Fruit fly (Drosophila melanogaster) whole organism, embryonic: ENCODE measurements around the gene HDAC4.

Source experiments
- Adf1 ChIP-seq: fragments of 200-800 bp; sonication (Bioruptor generic); IDR thresholded peaks from 2 replicates; pipeline ENCODE4 v1.3.6; 2022; ENCODE audit warnings: missing biosample characterization, missing genetic modification characterization
- Atf6 ChIP-seq: fragments of 200-800 bp; sonication (Bioruptor generic); IDR thresholded peaks from 2 replicates; pipeline ENCODE4 v1.3.6; 2022; ENCODE audit warnings: missing biosample characterization, missing genetic modification characterization
- Awh ChIP-seq: fragments of 200-800 bp; sonication (Bioruptor generic); IDR thresholded peaks from 2 replicates; pipeline ENCODE4, ENCODE4 v1.3.6; 2022; ENCODE audit warnings: missing biosample characterization, missing genetic modification characterization
- B-H2 ChIP-seq: fragments of 200-800 bp; sonication (Bioruptor generic); optimal IDR thresholded peaks from 2 replicates; lab custom pipeline; 2018; ENCODE audit warnings: missing biosample characterization, mild to moderate bottlenecking, missing genetic modification characterization
- Blimp-1 ChIP-seq: fragments of 200-800 bp; sonication (Bioruptor generic); optimal IDR thresholded peaks from 3 replicates; lab custom pipeline; 2018; ENCODE audit warnings: missing biosample characterization, missing genetic modification characterization, mild to moderate bottlenecking, moderate library complexity, missing genetic modification reagents
- CG10543 ChIP-seq: fragments of 200-800 bp; sonication (Bioruptor generic); optimal IDR thresholded peaks from 3 replicates; lab custom pipeline; 2017; ENCODE audit warnings: missing biosample characterization, mild to moderate bottlenecking, missing genetic modification characterization, moderate library complexity
- CG10959 ChIP-seq: fragments of 200-800 bp; sonication (Bioruptor generic); IDR thresholded peaks from 2 replicates; pipeline ENCODE4 v1.3.6; 2022; ENCODE audit warnings: missing biosample characterization, missing genetic modification characterization
- CG12071 ChIP-seq: fragments of 200-800 bp; sonication (Bioruptor generic); optimal IDR thresholded peaks from 3 replicates; lab custom pipeline; 2018; ENCODE audit warnings: missing biosample characterization, mild to moderate bottlenecking, missing genetic modification characterization
- CG12236 ChIP-seq: fragments of 200-800 bp; sonication (Bioruptor generic); optimal IDR thresholded peaks from 2 replicates; lab custom pipeline; 2016; ENCODE audit warnings: missing biosample characterization, missing genetic modification characterization
- CG12744 ChIP-seq: fragments of 200-800 bp; sonication (Bioruptor generic); optimal IDR thresholded peaks from 2 replicates; lab custom pipeline; 2016; ENCODE audit warnings: missing biosample characterization, missing genetic modification characterization
- CG12769 ChIP-seq: fragments of 200-800 bp; sonication (Bioruptor generic); optimal IDR thresholded peaks from 2 replicates; lab custom pipeline; 2019; ENCODE audit warnings: missing biosample characterization, mild to moderate bottlenecking, missing genetic modification characterization, moderate library complexity
- CG13123 ChIP-seq: fragments of 200-800 bp; sonication (Bioruptor generic); optimal IDR thresholded peaks from 2 replicates; lab custom pipeline; 2016; ENCODE audit warnings: missing biosample characterization, missing genetic modification characterization
- CG15269 ChIP-seq: fragments of 200-800 bp; sonication (Bioruptor generic); optimal IDR thresholded peaks from 2 replicates; lab custom pipeline; 2018; ENCODE audit warnings: missing biosample characterization, mild to moderate bottlenecking, missing genetic modification characterization, moderate library complexity
- CG15479 ChIP-seq: fragments of 200-800 bp; sonication (Bioruptor generic); optimal IDR thresholded peaks from 3 replicates; lab custom pipeline; 2019; ENCODE audit warnings: missing biosample characterization, mild to moderate bottlenecking, missing genetic modification characterization, moderate library complexity
- CG18599 ChIP-seq: fragments of 200-800 bp; sonication (Bioruptor generic); optimal IDR thresholded peaks from 3 replicates; lab custom pipeline; 2017; ENCODE audit warnings: missing biosample characterization, missing genetic modification characterization, mild to moderate bottlenecking, moderate library complexity, missing genetic modification reagents
- CG31365 ChIP-seq: fragments of 200-800 bp; sonication (Bioruptor generic); optimal IDR thresholded peaks from 2 replicates; lab custom pipeline; 2018; ENCODE audit warnings: missing biosample characterization, mild to moderate bottlenecking, missing genetic modification characterization
- CG3281 ChIP-seq: fragments of 200-800 bp; sonication (Bioruptor generic); optimal IDR thresholded peaks from 3 replicates; lab custom pipeline; 2017; ENCODE audit warnings: missing biosample characterization, mild to moderate bottlenecking, missing genetic modification characterization
- CG33213 ChIP-seq: fragments of 200-800 bp; sonication (Bioruptor generic); optimal IDR thresholded peaks from 3 replicates; lab custom pipeline; 2016; ENCODE audit warnings: missing biosample characterization, missing genetic modification characterization
- CG3407 ChIP-seq: fragments of 200-800 bp; sonication (Bioruptor generic); optimal IDR thresholded peaks from 2 replicates; lab custom pipeline; 2018; ENCODE audit warnings: missing biosample characterization, mild to moderate bottlenecking, missing genetic modification characterization
- CG34376 ChIP-seq: fragments of 200-800 bp; sonication (Bioruptor generic); optimal IDR thresholded peaks from 2 replicates; lab custom pipeline; 2018; ENCODE audit warnings: missing biosample characterization, mild to moderate bottlenecking, missing genetic modification characterization
- CG43689 ChIP-seq: fragments of 200-800 bp; sonication (Bioruptor generic); IDR thresholded peaks from 2 replicates; pipeline ENCODE4 v1.3.6; 2022; ENCODE audit warnings: missing biosample characterization, missing genetic modification characterization
- CG8290 ChIP-seq, 3 experiments: fragments of 200-800 bp; sonication (Bioruptor generic); optimal IDR thresholded peaks; 2 replicates each; lab custom pipeline; 2016 to 2019; ENCODE audit warnings: missing biosample characterization in 3 of 3, missing genetic modification characterization in 3 of 3, mild to moderate bottlenecking in 2 of 3, moderate library complexity in 1 of 3
- CG9932 ChIP-seq: fragments of 200-800 bp; sonication (Bioruptor generic); IDR thresholded peaks from 2 replicates; pipeline ENCODE4 v1.3.6; 2022; ENCODE audit warnings: missing biosample characterization, missing genetic modification characterization
- HHEX ChIP-seq: fragments of 200-800 bp; sonication (Bioruptor generic); optimal IDR thresholded peaks from 3 replicates; lab custom pipeline; 2017; ENCODE audit warnings: missing biosample characterization, mild to moderate bottlenecking, missing genetic modification characterization, missing genetic modification reagents
- Hey ChIP-seq: fragments of 200-800 bp; sonication (Bioruptor generic); optimal IDR thresholded peaks from 3 replicates; lab custom pipeline; 2018; ENCODE audit warnings: missing biosample characterization, mild to moderate bottlenecking, missing genetic modification characterization
- HmgZ ChIP-seq: fragments of 200-800 bp; sonication (Bioruptor generic); optimal IDR thresholded peaks from 2 replicates; lab custom pipeline; 2018; ENCODE audit warnings: missing biosample characterization, mild to moderate bottlenecking, missing genetic modification characterization
- NFAT ChIP-seq: fragments of 200-800 bp; sonication (Bioruptor generic); IDR thresholded peaks from 2 replicates; pipeline ENCODE4 v1.3.6; 2022; ENCODE audit warnings: missing biosample characterization, missing genetic modification characterization
- Ravus ChIP-seq: fragments of 200-800 bp; sonication (Bioruptor generic); IDR thresholded peaks from 2 replicates; pipeline ENCODE4 v1.3.6; 2022; ENCODE audit warnings: missing biosample characterization, missing genetic modification characterization
- abd-A ChIP-seq: fragments of 200-800 bp; sonication (Bioruptor generic); optimal IDR thresholded peaks from 3 replicates; lab custom pipeline; 2019; ENCODE audit warnings: missing biosample characterization, mild to moderate bottlenecking, missing genetic modification characterization, moderate library complexity
- ap ChIP-seq: fragments of 200-800 bp; sonication (Bioruptor generic); IDR thresholded peaks from 2 replicates; pipeline ENCODE4 v1.3.6; 2022; ENCODE audit warnings: missing biosample characterization, missing genetic modification characterization
- chinmo ChIP-seq: fragments of 200-800 bp; sonication (Bioruptor generic); IDR thresholded peaks from 4 replicates; pipeline ENCODE4 v1.3.6; 2022; ENCODE audit warnings: missing biosample characterization, missing genetic modification characterization; ENCODE audit not compliant: partially characterized antibody
- crol ChIP-seq: fragments of 200-800 bp; sonication (Bioruptor generic); IDR thresholded peaks from 2 replicates; pipeline ENCODE4 v1.3.6; 2022; ENCODE audit warnings: missing biosample characterization, missing genetic modification characterization
- dan ChIP-seq: fragments of 200-800 bp; sonication (Bioruptor generic); IDR thresholded peaks from 2 replicates; pipeline ENCODE4 v1.3.6; 2022; ENCODE audit warnings: missing biosample characterization, missing genetic modification characterization
- eyg ChIP-seq: fragments of 200-800 bp; sonication (Bioruptor generic); optimal IDR thresholded peaks from 3 replicates; lab custom pipeline; 2016; ENCODE audit warnings: missing biosample characterization, missing genetic modification characterization
- fd3F ChIP-seq: fragments of 200-800 bp; sonication (Bioruptor generic); optimal IDR thresholded peaks from 2 replicates; lab custom pipeline; 2018; ENCODE audit warnings: missing biosample characterization, mild to moderate bottlenecking, missing genetic modification characterization, moderate library complexity
- grn ChIP-seq: fragments of 200-800 bp; sonication (Bioruptor generic); optimal IDR thresholded peaks from 3 replicates; lab custom pipeline; 2017; ENCODE audit warnings: missing biosample characterization, missing genetic modification characterization
- gro ChIP-seq: fragments of 200-800 bp; sonication (Bioruptor generic); optimal IDR thresholded peaks from 2 replicates; lab custom pipeline; 2016; ENCODE audit warnings: missing biosample characterization, missing genetic modification characterization
- gsb-n ChIP-seq: fragments of 200-800 bp; sonication (Bioruptor generic); optimal IDR thresholded peaks from 3 replicates; lab custom pipeline; 2018; ENCODE audit warnings: missing biosample characterization, mild to moderate bottlenecking, missing genetic modification characterization
- lab ChIP-seq: fragments of 200-800 bp; sonication (Bioruptor generic); optimal IDR thresholded peaks from 3 replicates; lab custom pipeline; 2017; ENCODE audit warnings: missing biosample characterization, missing genetic modification characterization, mild to moderate bottlenecking, moderate library complexity, missing genetic modification reagents
- mirr ChIP-seq: fragments of 200-800 bp; sonication (Bioruptor generic); optimal IDR thresholded peaks from 3 replicates; lab custom pipeline; 2018; ENCODE audit warnings: missing biosample characterization, mild to moderate bottlenecking, missing genetic modification characterization
- pan ChIP-seq, 4 experiments: fragments of >200 bp in 3 of 4; fragments of 200-800 bp in 1 of 4; sonication (Bioruptor generic) in 1 of 4; optimal IDR thresholded peaks in 3 of 4; IDR thresholded peaks in 1 of 4; 2 replicates each; pipeline versions ENCODE4 v1.3.6 to Lab custom; 2017 to 2022; ENCODE audit warnings: missing biosample characterization in 2 of 4, missing genetic modification characterization in 2 of 4, mixed read lengths in 1 of 4
- row ChIP-seq: fragments of 200-800 bp; sonication (Bioruptor generic); IDR thresholded peaks from 3 replicates; pipeline ENCODE4 v1.3.6; 2022; ENCODE audit warnings: missing biosample characterization, missing genetic modification characterization
- sd ChIP-seq: fragments of 200-800 bp; sonication (Bioruptor generic); optimal IDR thresholded peaks from 3 replicates; lab custom pipeline; 2018; ENCODE audit warnings: missing biosample characterization, mild to moderate bottlenecking, missing genetic modification characterization, moderate library complexity
- slou ChIP-seq: fragments of 200-800 bp; sonication (Bioruptor generic); optimal IDR thresholded peaks from 3 replicates; lab custom pipeline; 2016; ENCODE audit warnings: missing biosample characterization, missing genetic modification characterization
- sug ChIP-seq: fragments of 200-800 bp; optimal IDR thresholded peaks from 2 replicates; lab custom pipeline; 2019; ENCODE audit warnings: missing biosample characterization, mild to moderate bottlenecking, missing genetic modification characterization, moderate library complexity
- ttk ChIP-seq: fragments of 200-800 bp; sonication (Bioruptor generic); IDR thresholded peaks from 2 replicates; pipeline ENCODE4 v2.1.2; 2022; ENCODE audit warnings: missing biosample characterization, missing genetic modification characterization
- twi ChIP-seq: fragments of 200-800 bp; optimal IDR thresholded peaks from 2 replicates; lab custom pipeline; 2019; ENCODE audit warnings: missing biosample characterization, mild to moderate bottlenecking, missing genetic modification characterization, moderate library complexity
- wor ChIP-seq: fragments of 200-800 bp; sonication (Bioruptor generic); IDR thresholded peaks from 2 replicates; pipeline ENCODE4 v1.3.6; 2022; ENCODE audit warnings: missing biosample characterization, missing genetic modification characterization

HDAC4 gene

DNA sequence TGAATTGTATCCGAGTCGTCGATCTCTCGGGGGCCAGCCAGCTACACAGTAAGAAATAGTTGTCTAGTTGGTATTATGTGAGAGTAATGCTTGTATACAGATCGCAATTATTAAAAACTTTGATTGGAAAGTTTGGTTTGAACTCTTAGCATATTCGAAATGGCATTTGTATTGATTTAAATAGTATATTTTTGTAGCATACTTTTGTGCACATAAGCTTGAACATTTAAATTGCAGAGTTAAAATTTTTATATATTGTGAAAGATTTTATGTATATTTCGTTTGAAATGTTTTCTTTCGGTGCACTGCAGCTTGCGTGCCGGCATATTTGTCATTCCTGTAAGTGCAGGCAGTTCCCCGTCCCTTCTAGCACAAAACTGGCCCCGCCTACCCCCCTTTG is 26.8 kb upstream of the HDAC4 start (continued):
- peak; percentile 8 for TF ChIP-seq Blimp-1
- TF ChIP-seq row (GFP tag; lab: Robert Waterston, UW) = 0 out of 3 replicates have a peak, but pooled peaks have one; percentile 9

DNA sequence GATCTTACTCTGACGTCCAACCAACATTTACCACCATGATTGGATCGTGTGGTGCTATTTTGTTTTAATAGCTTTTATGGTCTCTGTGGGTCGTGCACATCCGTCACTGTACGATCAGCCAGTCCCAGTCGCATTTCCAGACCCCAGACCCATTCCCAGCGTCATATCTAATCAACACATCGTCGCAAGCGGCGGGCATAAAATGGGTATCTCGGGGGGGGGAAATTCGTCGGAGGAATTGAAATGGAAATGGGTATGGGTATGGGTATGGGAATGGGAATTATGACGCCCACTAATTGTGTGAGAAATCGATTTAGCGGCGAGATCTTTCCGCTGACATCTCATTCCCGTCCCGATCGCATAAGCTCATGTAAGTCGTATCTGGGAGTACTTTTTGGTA is 25.3 kb upstream of the HDAC4 start:
- no peak for TF ChIP-seq fd3F (GFP tag; lab: Kevin White, UChicago)
- TF ChIP-seq CG34376 (GFP tag; lab: Kevin White, UChicago) = peak; percentile 25
- peak; percentile 76 for TF ChIP-seq sug (tag; lab: Kevin White, UChicago)
- peak; percentile 24 for TF ChIP-seq abd-A
- TF ChIP-seq CG12769 (tag; lab: Kevin White, UChicago) = peak; percentile 88
- TF ChIP-seq CG12744 (GFP tag; lab: Kevin White, UChicago) = no peak
- no peak for TF ChIP-seq ttk (GFP tag; lab: Robert Waterston, UW)
- TF ChIP-seq CG8290 (GFP tag; optimal IDR thresholded peaks at IDR 0.05; lab: Kevin White, UChicago) = no peak
- peak in 1 of 2 experiments; percentile 58 for TF ChIP-seq CG8290 (tag; optimal IDR thresholded peaks at IDR 0.05; lab: Kevin White, UChicago)
- peak; percentile 83 for TF ChIP-seq crol (GFP tag; lab: Robert Waterston, UW)
- no peak for TF ChIP-seq CG31365 (tag; lab: Kevin White, UChicago)
- peak; percentile 25; the same call in 1 of the 2 replicates for TF ChIP-seq Atf6 (GFP tag; lab: Robert Waterston, UW)
- peak; percentile 81 for TF ChIP-seq CG10543 (GFP tag; lab: Kevin White, UChicago)
- TF ChIP-seq HmgZ (tag; lab: Kevin White, UChicago) = peak; percentile 25
- peak; percentile 27; the same call in 1 of the 2 replicates for TF ChIP-seq Adf1 (GFP tag; lab: Robert Waterston, UW)
- TF ChIP-seq B-H2 (GFP tag; lab: Kevin White, UChicago) = peak; percentile 33
- peak; percentile 70 for TF ChIP-seq mirr
- peak; percentile 33 for TF ChIP-seq sd (tag; lab: Kevin White, UChicago)
- no peak for TF ChIP-seq CG12236 (GFP tag; lab: Kevin White, UChicago)
- TF ChIP-seq eyg = no peak
- TF ChIP-seq NFAT = 0 out of 2 replicates have a peak, but pooled peaks have one; percentile 31
- 0 out of 2 replicates have a peak, but pooled peaks have one; percentile 20 for TF ChIP-seq Awh (GFP tag; lab: Robert Waterston, UW)
- TF ChIP-seq CG43689 (GFP tag; lab: Robert Waterston, UW) = no peak
- no peak for TF ChIP-seq wor
- peak; percentile 18 for TF ChIP-seq CG15269 (tag; lab: Kevin White, UChicago)
- no peak for TF ChIP-seq CG10959 (GFP tag; lab: Robert Waterston, UW)
- TF ChIP-seq dan (GFP tag; lab: Robert Waterston, UW) = no peak
- TF ChIP-seq CG18599 (GFP tag; lab: Kevin White, UChicago) = peak; percentile 35
- peak; percentile 72; the same call in 1 of the 4 replicates for TF ChIP-seq chinmo (GFP tag; lab: Robert Waterston, UW)
- no peak for TF ChIP-seq twi (tag; lab: Kevin White, UChicago)
- no peak for TF ChIP-seq CG33213 (GFP tag; lab: Kevin White, UChicago)
- TF ChIP-seq Hey = peak; percentile 17
- TF ChIP-seq HHEX (GFP tag; lab: Kevin White, UChicago) = peak; percentile 3
- peak; percentile 9 for TF ChIP-seq gsb-n (tag; lab: Kevin White, UChicago)
- peak; percentile 9 for TF ChIP-seq CG3281 (GFP tag; lab: Kevin White, UChicago)
- TF ChIP-seq pan (optimal IDR thresholded peaks at IDR 0.05; lab: Kevin White, UChicago) = no peak
- TF ChIP-seq pan (GFP tag; optimal IDR thresholded peaks at IDR 0.05 in 1 of 2, IDR thresholded peaks at IDR 0.05 in 1 of 2) = peak in 1 of 2 experiments; percentile 36
- no peak for TF ChIP-seq ap (GFP tag; lab: Robert Waterston, UW)
- TF ChIP-seq CG9932 (GFP tag; lab: Robert Waterston, UW) = peak; percentile 23; the same call in 1 of the 2 replicates
- no peak for TF ChIP-seq CG13123 (GFP tag; lab: Kevin White, UChicago)
- TF ChIP-seq slou = no peak
- TF ChIP-seq CG3407 (GFP tag; lab: Kevin White, UChicago) = no peak
- peak; percentile 85 for TF ChIP-seq grn (GFP tag; lab: Kevin White, UChicago)
- peak; percentile 19 for TF ChIP-seq gro (GFP tag; lab: Kevin White, UChicago)
- no peak for TF ChIP-seq CG12071 (GFP tag; lab: Kevin White, UChicago)
- TF ChIP-seq CG15479 = no peak
- no peak for TF ChIP-seq Ravus (GFP tag; lab: Robert Waterston, UW)
- TF ChIP-seq lab = peak; percentile 63
